Worm (Caenorhabditis elegans) whole organism, L1 larva: ENCODE measurements around the gene rrc-1.
A peak's percentile ranks its signal among the peaks of the same experiment; 100 is the strongest.

Source experiments
- C04F5.9 ChIP-seq: sonication (generic microtip); optimal IDR thresholded peaks from 2 replicates; lab custom pipeline; 2016; ENCODE audit warnings: missing genetic modification characterization, missing compliant biosample characterization
- C16A3.4 ChIP-seq: fragments of 150-350 bp; optimal IDR thresholded peaks from 2 replicates; lab custom pipeline; 2014; ENCODE audit warnings: missing biosample characterization, missing genetic modification characterization
- F16B12.6 ChIP-seq: fragments of 150-350 bp; optimal IDR thresholded peaks from 2 replicates; lab custom pipeline; 2014; ENCODE audit warnings: missing biosample characterization, missing genetic modification characterization
- Y116A8C.19 ChIP-seq: sonication (generic microtip); optimal IDR thresholded peaks from 2 replicates; lab custom pipeline; 2016; ENCODE audit warnings: missing compliant biosample characterization, missing genetic modification characterization, borderline replicate concordance
- alr-1 ChIP-seq: fragments of 200-800 bp; sonication (Bioruptor generic); optimal IDR thresholded peaks from 2 replicates; lab custom pipeline; 2018; ENCODE audit warnings: borderline replicate concordance, mild to moderate bottlenecking, missing genetic modification characterization, missing compliant biosample characterization
- ama-1 ChIP-seq: fragments of 150-350 bp; optimal IDR thresholded peaks from 2 replicates; lab custom pipeline; 2014
- blmp-1 ChIP-seq: fragments of 150-350 bp; optimal IDR thresholded peaks from 2 replicates; lab custom pipeline; 2014; ENCODE audit warnings: missing biosample characterization, missing genetic modification characterization
- ceh-63 ChIP-seq: fragments of 200-800 bp; sonication (Bioruptor generic); optimal IDR thresholded peaks from 2 replicates; lab custom pipeline; 2018; ENCODE audit warnings: mild to moderate bottlenecking, missing genetic modification characterization, missing compliant biosample characterization
- ceh-82 ChIP-seq, 3 experiments: fragments of 150-350 bp in 1 of 3; sonication (generic microtip) in 2 of 3; optimal IDR thresholded peaks; 2 replicates each; lab custom pipeline; 2014 to 2017; ENCODE audit warnings: missing biosample characterization in 3 of 3, missing genetic modification characterization in 3 of 3
- ceh-88 ChIP-seq: fragments of 200-800 bp; sonication (Bioruptor generic); IDR thresholded peaks from 2 replicates; pipeline ENCODE4 v1.3.6; 2022; ENCODE audit warnings: missing genetic modification characterization, missing compliant biosample characterization
- ces-1 ChIP-seq: fragments of 150-350 bp; optimal IDR thresholded peaks from 2 replicates; lab custom pipeline; 2014; ENCODE audit warnings: missing biosample characterization, missing genetic modification reagents, missing genetic modification characterization
- efl-1 ChIP-seq, 4 experiments: fragments of 150-350 bp; optimal IDR thresholded peaks in 3 of 4; peaks in 1 of 4; 1 replicate in 1 of 4; 2 replicates in 3 of 4; lab custom pipeline; 2014; ENCODE audit warnings: missing biosample characterization in 2 of 4, missing genetic modification characterization in 2 of 4, missing genetic modification reagents in 2 of 4
- egl-27 ChIP-seq, 2 experiments: fragments of 150-350 bp in 1 of 2; sonication (generic microtip); optimal IDR thresholded peaks; 3 replicates each; lab custom pipeline; 2017 to 2018; ENCODE audit warnings: missing biosample characterization in 2 of 2, missing genetic modification characterization in 2 of 2, missing genetic modification reagents in 2 of 2
- elt-2 ChIP-seq: sonication (generic microtip); optimal IDR thresholded peaks from 2 replicates; lab custom pipeline; 2016; ENCODE audit warnings: missing genetic modification characterization, mild to moderate bottlenecking, inconsistent platforms, missing compliant biosample characterization, missing genetic modification reagents
- fkh-10 ChIP-seq: sonication (generic microtip); optimal IDR thresholded peaks from 2 replicates; lab custom pipeline; 2017; ENCODE audit warnings: missing biosample characterization, missing genetic modification reagents, missing genetic modification characterization
- fkh-4 ChIP-seq: sonication (generic microtip); optimal IDR thresholded peaks from 2 replicates; lab custom pipeline; 2016; ENCODE audit warnings: missing compliant biosample characterization, missing genetic modification characterization, borderline replicate concordance
- fos-1 ChIP-seq: fragments of 150-350 bp; optimal IDR thresholded peaks from 2 replicates; lab custom pipeline; 2014; ENCODE audit warnings: missing biosample characterization, missing genetic modification characterization
- grh-1 ChIP-seq: fragments of 200-800 bp; sonication (Bioruptor generic); IDR thresholded peaks from 2 replicates; pipeline ENCODE4 v1.3.6; 2022; ENCODE audit warnings: missing genetic modification reagents, missing genetic modification characterization, missing compliant biosample characterization
- hpl-2 ChIP-seq: fragments of 150-350 bp; optimal IDR thresholded peaks from 2 replicates; lab custom pipeline; 2014; ENCODE audit warnings: missing biosample characterization, missing genetic modification reagents, missing genetic modification characterization
- irx-1 ChIP-seq: sonication (generic microtip); optimal IDR thresholded peaks from 2 replicates; lab custom pipeline; 2016; ENCODE audit warnings: missing genetic modification characterization, missing compliant biosample characterization
- lin-14 ChIP-seq: fragments of 200-800 bp; sonication (Bioruptor generic); optimal IDR thresholded peaks from 2 replicates; lab custom pipeline; 2018; ENCODE audit warnings: mild to moderate bottlenecking, missing genetic modification characterization, moderate library complexity, missing compliant biosample characterization
- lin-15B ChIP-seq: fragments of 150-350 bp; sonication (generic microtip); optimal IDR thresholded peaks from 3 replicates; lab custom pipeline; 2014; ENCODE audit warnings: missing biosample characterization, missing genetic modification characterization
- lin-35 ChIP-seq, 2 experiments: fragments of 150-350 bp; optimal IDR thresholded peaks; 2 replicates each; lab custom pipeline; 2014; ENCODE audit warnings: missing biosample characterization in 2 of 2, missing genetic modification characterization in 2 of 2, missing genetic modification reagents in 2 of 2
- lin-39 ChIP-seq: fragments of 150-350 bp; optimal IDR thresholded peaks from 2 replicates; lab custom pipeline; 2014; ENCODE audit warnings: missing biosample characterization, missing genetic modification reagents, missing genetic modification characterization
- lsy-2 ChIP-seq, 2 experiments: fragments of 150-350 bp; optimal IDR thresholded peaks; 2 replicates each; lab custom pipeline; 2014; ENCODE audit warnings: missing biosample characterization in 2 of 2, missing genetic modification characterization in 2 of 2
- mef-2 ChIP-seq: fragments of 150-350 bp; optimal IDR thresholded peaks from 2 replicates; lab custom pipeline; 2014; ENCODE audit warnings: missing biosample characterization, missing genetic modification characterization
- nhr-11 ChIP-seq: fragments of 150-350 bp; optimal IDR thresholded peaks from 2 replicates; lab custom pipeline; 2014; ENCODE audit warnings: missing biosample characterization, missing genetic modification characterization
- nhr-19 ChIP-seq: fragments of 200-800 bp; sonication (Bioruptor generic); conservative IDR thresholded peaks from 2 replicates; pipeline ENCODE4 v1.3.6; 2022; ENCODE audit warnings: missing genetic modification characterization, missing compliant biosample characterization
- nhr-28 ChIP-seq: fragments of 150-350 bp; optimal IDR thresholded peaks from 2 replicates; lab custom pipeline; 2014; ENCODE audit warnings: missing biosample characterization, missing genetic modification characterization
- nhr-47 ChIP-seq: sonication (generic microtip); optimal IDR thresholded peaks from 2 replicates; lab custom pipeline; 2016; ENCODE audit warnings: mild to moderate bottlenecking, missing genetic modification characterization, moderate library complexity, missing compliant biosample characterization
- nhr-71 ChIP-seq: sonication (generic microtip); optimal IDR thresholded peaks from 2 replicates; lab custom pipeline; 2016; ENCODE audit warnings: mild to moderate bottlenecking, missing genetic modification characterization, moderate library complexity, missing compliant biosample characterization
- nhr-77 ChIP-seq: fragments of 150-350 bp; optimal IDR thresholded peaks from 2 replicates; lab custom pipeline; 2014; ENCODE audit warnings: missing biosample characterization, missing genetic modification characterization
- pag-3 ChIP-seq: sonication (generic microtip); optimal IDR thresholded peaks from 2 replicates; lab custom pipeline; 2017; ENCODE audit warnings: missing genetic modification characterization, mild to moderate bottlenecking, missing compliant biosample characterization, antibody characterized with exemption, borderline replicate concordance; ENCODE audit not compliant: insufficient read depth
- pax-3 ChIP-seq: fragments of 200-800 bp; sonication (Bioruptor generic); optimal IDR thresholded peaks from 2 replicates; lab custom pipeline; 2018; ENCODE audit warnings: mild to moderate bottlenecking, missing genetic modification characterization, moderate library complexity, missing compliant biosample characterization
- rnt-1 ChIP-seq: sonication (generic microtip); optimal IDR thresholded peaks from 2 replicates; lab custom pipeline; 2016; ENCODE audit warnings: mild to moderate bottlenecking, missing genetic modification characterization, moderate library complexity, missing compliant biosample characterization
- skn-1 ChIP-seq: fragments of 150-350 bp; optimal IDR thresholded peaks from 2 replicates; lab custom pipeline; 2014; ENCODE audit warnings: missing biosample characterization, missing genetic modification characterization
- snu-23 ChIP-seq: sonication (generic microtip); optimal IDR thresholded peaks from 2 replicates; lab custom pipeline; 2016; ENCODE audit warnings: missing genetic modification characterization, missing compliant biosample characterization
- sptf-1 ChIP-seq: fragments of 150-350 bp; optimal IDR thresholded peaks from 2 replicates; lab custom pipeline; 2014; ENCODE audit warnings: missing biosample characterization, missing genetic modification characterization
- unc-98 ChIP-seq: fragments of 200-800 bp; sonication (Bioruptor generic); IDR thresholded peaks from 2 replicates; pipeline ENCODE4 v1.3.6; 2022; ENCODE audit warnings: missing genetic modification characterization, missing compliant biosample characterization
- vab-15 ChIP-seq: sonication (generic microtip); optimal IDR thresholded peaks from 2 replicates; lab custom pipeline; 2017; ENCODE audit warnings: missing genotype, mild to moderate bottlenecking, missing genetic modification characterization, missing compliant biosample characterization
- xbp-1 ChIP-seq: sonication (generic microtip); optimal IDR thresholded peaks from 2 replicates; lab custom pipeline; 2016; ENCODE audit warnings: missing genetic modification characterization, missing compliant biosample characterization
- zag-1 ChIP-seq: fragments of 150-350 bp; optimal IDR thresholded peaks from 2 replicates; lab custom pipeline; 2014; ENCODE audit warnings: missing biosample characterization, missing genetic modification characterization

rrc-1 gene

DNA sequence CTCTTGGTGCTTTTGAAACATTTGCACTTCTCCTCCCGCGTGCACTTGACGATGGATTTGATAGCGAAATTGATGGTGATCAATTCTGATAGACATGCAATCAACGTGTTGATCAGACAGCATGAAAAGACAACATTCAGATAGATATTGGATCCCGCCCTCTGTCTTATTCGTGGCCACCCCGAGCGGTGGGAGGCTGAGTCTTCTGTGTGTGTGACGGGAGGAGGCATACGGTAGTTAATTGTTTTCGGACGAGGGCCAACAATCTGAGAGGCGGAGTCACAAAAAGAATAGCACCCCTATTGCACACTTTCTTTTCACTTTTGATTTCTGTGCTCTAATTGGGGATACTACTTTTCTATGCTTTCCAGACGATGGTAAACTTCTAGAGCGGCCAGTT is 14.8 kb upstream of the rrc-1 start:
- TF ChIP-seq Y116A8C.19 (tag; lab: Kevin White, UChicago) (no peak), blmp-1 (tag; lab: Kevin White, UChicago) (no peak), nhr-71 (tag; lab: Kevin White, UChicago) (peak; percentile 24), pax-3 (tag; lab: Kevin White, UChicago) (no peak), lin-15B (tag; lab: Kevin White, UChicago) (no peak), C04F5.9 (no peak), xbp-1 (tag; lab: Kevin White, UChicago) (no peak), ceh-82 (tag; optimal IDR thresholded peaks at IDR 0.05; lab: Kevin White, UChicago) (no peak), fkh-4 (tag; lab: Kevin White, UChicago) (no peak), nhr-11 (tag; lab: Kevin White, UChicago) (no peak), lsy-2 (tag; optimal IDR thresholded peaks at IDR 0.05; lab: Kevin White, UChicago) (peak; percentile 30 to 74), rnt-1 (tag; lab: Kevin White, UChicago) (peak; percentile 67), efl-1 (optimal IDR thresholded peaks at IDR 0.05; lab: Kevin White, UChicago) (no peak), efl-1 (GFP tag; optimal IDR thresholded peaks at IDR 0.05 in 1 of 2; lab: Kevin White, UChicago) (no peak), lin-14 (GFP tag; lab: Kevin White, UChicago) (peak; percentile 36), sptf-1 (tag; lab: Kevin White, UChicago) (no peak), grh-1 (GFP tag; lab: Robert Waterston, UW) (no peak), zag-1 (tag; lab: Kevin White, UChicago) (no peak), vab-15 (tag; lab: Kevin White, UChicago) (peak; percentile 99), skn-1 (tag; lab: Kevin White, UChicago) (no peak), egl-27 (tag; optimal IDR thresholded peaks at IDR 0.05; lab: Kevin White, UChicago) (no peak), nhr-19 (0 out of 2 replicates have a peak, but pooled peaks have one; percentile 11), ama-1 (lab: Kevin White, UChicago) (no peak)

DNA sequence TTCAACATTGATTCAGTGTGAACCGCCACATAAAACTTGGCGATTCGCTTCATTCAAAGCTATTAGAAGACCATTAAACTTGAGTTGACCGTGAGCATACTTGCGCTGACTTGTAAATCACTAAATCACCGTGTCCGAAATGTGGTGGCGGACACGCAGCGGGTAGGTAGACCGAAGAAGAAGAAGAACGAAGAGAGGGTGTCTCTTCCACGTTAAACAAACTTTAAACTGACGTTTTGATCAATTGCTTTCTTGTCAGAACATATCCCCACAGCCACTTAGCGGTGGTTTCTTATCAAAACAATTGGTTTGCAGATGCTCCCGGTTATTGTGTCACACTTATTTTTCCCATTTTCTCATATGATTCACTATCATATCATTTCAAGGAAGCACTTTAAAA is 12.5 kb upstream of the rrc-1 start:
- TF ChIP-seq rnt-1 (tag; lab: Kevin White, UChicago) (peak; percentile 46), nhr-28 (tag; lab: Kevin White, UChicago) (no peak), lin-14 (GFP tag; lab: Kevin White, UChicago) (peak; percentile 7)

DNA sequence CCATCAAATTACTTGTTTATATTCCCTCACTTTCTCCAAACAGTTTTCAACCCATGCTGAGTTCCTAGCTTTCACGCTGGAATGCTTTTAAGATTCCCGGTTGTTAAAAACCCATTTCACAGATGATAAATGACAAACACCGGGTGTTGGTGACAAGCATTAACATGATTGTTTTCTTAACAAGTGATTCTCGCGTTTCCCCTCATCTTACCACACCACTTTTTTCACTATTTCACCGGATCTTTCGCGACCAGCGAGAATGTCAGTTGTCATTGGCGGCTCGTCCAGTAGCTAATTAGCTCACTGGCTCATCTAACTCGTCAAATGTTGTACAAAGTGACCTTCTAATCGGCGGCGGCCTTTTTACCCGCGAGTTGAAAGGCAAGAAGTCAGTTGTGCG is 11.0 kb upstream of the rrc-1 start:
- TF ChIP-seq rnt-1 (tag; lab: Kevin White, UChicago) (peak; percentile 81), lin-35 (GFP tag; optimal IDR thresholded peaks at IDR 0.05; lab: Kevin White, UChicago) (no peak), nhr-71 (tag; lab: Kevin White, UChicago) (peak; percentile 25), lin-14 (GFP tag; lab: Kevin White, UChicago) (peak; percentile 45)

DNA sequence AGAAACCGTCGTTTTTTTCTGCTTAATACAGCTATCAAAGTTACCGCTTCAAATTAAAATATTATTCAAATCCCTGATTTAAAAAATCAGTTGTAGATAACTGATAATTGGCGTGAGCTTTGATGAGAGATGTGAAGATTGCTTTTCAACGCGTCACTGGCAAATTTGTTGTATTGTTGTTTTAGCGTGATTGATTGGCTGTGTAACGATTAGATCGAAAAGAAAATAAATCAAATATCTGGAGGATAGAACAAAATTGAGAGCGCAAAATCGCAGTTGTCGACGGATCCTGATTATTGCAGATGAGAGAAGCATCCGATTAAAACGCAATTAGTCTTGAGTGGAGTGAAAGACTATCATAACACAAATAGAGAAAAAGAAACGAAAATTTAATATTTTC is 9.8 kb upstream of the rrc-1 start:
- TF ChIP-seq ceh-88 (GFP tag; lab: Robert Waterston, UW) (no peak), ama-1 (lab: Kevin White, UChicago) (no peak), nhr-28 (tag; lab: Kevin White, UChicago) (no peak), snu-23 (no peak), F16B12.6 (tag; lab: Kevin White, UChicago) (no peak), irx-1 (tag; lab: Kevin White, UChicago) (no peak), elt-2 (tag; lab: Kevin White, UChicago) (no peak), ceh-82 (tag; optimal IDR thresholded peaks at IDR 0.05; lab: Kevin White, UChicago) (no peak), lin-35 (GFP tag; optimal IDR thresholded peaks at IDR 0.05; lab: Kevin White, UChicago) (no peak), ces-1 (GFP tag; lab: Kevin White, UChicago) (no peak), xbp-1 (tag; lab: Kevin White, UChicago) (no peak), ceh-63 (GFP tag; lab: Kevin White, UChicago) (no peak), C16A3.4 (no peak), alr-1 (no peak), nhr-19 (no peak), lin-39 (tag; lab: Kevin White, UChicago) (peak; percentile 72), pax-3 (tag; lab: Kevin White, UChicago) (no peak), grh-1 (GFP tag; lab: Robert Waterston, UW) (no peak), zag-1 (tag; lab: Kevin White, UChicago) (no peak), pag-3 (tag; lab: Kevin White, UChicago) (no peak), unc-98 (GFP tag; lab: Robert Waterston, UW) (no peak), egl-27 (tag; optimal IDR thresholded peaks at IDR 0.05; lab: Kevin White, UChicago) (no peak), skn-1 (tag; lab: Kevin White, UChicago) (no peak), nhr-47 (tag; lab: Kevin White, UChicago) (no peak), mef-2 (no peak), fos-1 (no peak), lin-14 (GFP tag; lab: Kevin White, UChicago) (peak; percentile 35), C04F5.9 (no peak), rnt-1 (tag; lab: Kevin White, UChicago) (peak; percentile 78), Y116A8C.19 (tag; lab: Kevin White, UChicago) (no peak), nhr-77 (tag; lab: Kevin White, UChicago) (no peak), nhr-71 (tag; lab: Kevin White, UChicago) (peak; percentile 45), fkh-10 (GFP tag; lab: Kevin White, UChicago) (no peak), hpl-2 (GFP tag; lab: Kevin White, UChicago) (no peak)
